Worm (Caenorhabditis elegans) whole organism, early embryonic: ENCODE measurements around the gene anmt-2.

Experiments used
- B0310.2 ChIP-seq: sonication (generic microtip); optimal IDR thresholded peaks from 2 replicates; lab custom pipeline; 2016; ENCODE audit warnings: mild to moderate bottlenecking, missing genetic modification characterization, missing compliant biosample characterization
- aly-1 ChIP-seq: sonication (generic microtip); optimal IDR thresholded peaks from 2 replicates; lab custom pipeline; 2016; ENCODE audit warnings: missing genetic modification characterization, missing compliant biosample characterization
- ama-1 ChIP-seq: fragments of 150-350 bp; optimal IDR thresholded peaks from 2 replicates; lab custom pipeline; 2014
- ceh-13 ChIP-seq: fragments of 200-800 bp; sonication (Bioruptor generic); optimal IDR thresholded peaks from 2 replicates; lab custom pipeline; 2018; ENCODE audit warnings: mild to moderate bottlenecking, missing genetic modification characterization, missing compliant biosample characterization
- flt-1 ChIP-seq: fragments of 200-800 bp; sonication (Bioruptor generic); IDR thresholded peaks from 2 replicates; pipeline ENCODE4 v1.3.6; 2022; ENCODE audit warnings: missing genetic modification characterization, missing compliant biosample characterization
- hmbx-1 ChIP-seq: sonication (generic microtip); optimal IDR thresholded peaks from 2 replicates; lab custom pipeline; 2016; ENCODE audit warnings: mild to moderate bottlenecking, missing genetic modification characterization, missing compliant biosample characterization
- scrt-1 ChIP-seq: fragments of 200-800 bp; sonication (Bioruptor generic); IDR thresholded peaks from 2 replicates; pipeline ENCODE4 v1.3.6; 2022; ENCODE audit warnings: missing genetic modification characterization, missing compliant biosample characterization
- sea-1 ChIP-seq: fragments of 200-800 bp; sonication (Bioruptor generic); conservative IDR thresholded peaks from 2 replicates; pipeline ENCODE4 v1.3.6; 2022; ENCODE audit warnings: missing genetic modification characterization, missing compliant biosample characterization
- tra-4 ChIP-seq: sonication (generic microtip); optimal IDR thresholded peaks from 2 replicates; lab custom pipeline; 2017; ENCODE audit warnings: missing genetic modification characterization, missing compliant biosample characterization

DNA sequence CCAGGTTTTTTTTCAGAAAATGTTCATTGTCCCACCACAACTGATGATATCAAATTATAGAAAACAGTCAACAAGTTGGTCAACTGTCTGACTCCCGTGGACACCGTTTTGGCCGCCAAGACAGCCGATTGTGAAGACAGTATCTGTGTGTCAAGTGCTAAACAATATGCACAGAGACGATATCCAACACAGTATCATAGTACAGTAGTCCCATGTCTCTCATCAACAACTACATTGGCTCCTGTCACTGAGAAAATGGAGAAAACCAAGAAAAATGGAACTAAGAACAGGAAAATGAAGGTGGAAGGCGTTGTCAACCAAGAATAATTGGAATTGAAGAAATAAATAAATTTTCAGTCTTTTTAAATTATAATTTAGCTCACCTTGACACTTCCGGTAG lies 8.9 kb downstream of the anmt-2 start:
- TF ChIP-seq flt-1 (GFP tag; lab: Robert Waterston, UW) (no peak), ama-1 (lab: Kevin White, UChicago) (no peak), sea-1 (GFP tag; lab: Robert Waterston, UW) (no peak), hmbx-1 (no peak), scrt-1 (no peak), ceh-13 (no peak), tra-4 (tag; lab: Kevin White, UChicago) (no peak), B0310.2 (tag; lab: Kevin White, UChicago) (no peak), aly-1 (tag; lab: Kevin White, UChicago) (no peak)
